Worm (Caenorhabditis elegans): ENCODE data around the gene T16G12.3.
"Not testable (repeated sequence)": the region's sequence is repeated elsewhere in the genome, so short reads cannot be mapped to it uniquely, and the experiment has no call there.

The T16G12.3 gene

ce11 chrIII:10049682-10050081, 739 bp upstream of the T16G12.3 start, which contains the start of gene T16G12.1:
TSS of gene T16G12.1 (minus strand) at chrIII:10049857.
- TF ChIP-seq sptf-1 (tag; optimal IDR thresholded peaks at IDR 0.05) = no peak

DNA sequence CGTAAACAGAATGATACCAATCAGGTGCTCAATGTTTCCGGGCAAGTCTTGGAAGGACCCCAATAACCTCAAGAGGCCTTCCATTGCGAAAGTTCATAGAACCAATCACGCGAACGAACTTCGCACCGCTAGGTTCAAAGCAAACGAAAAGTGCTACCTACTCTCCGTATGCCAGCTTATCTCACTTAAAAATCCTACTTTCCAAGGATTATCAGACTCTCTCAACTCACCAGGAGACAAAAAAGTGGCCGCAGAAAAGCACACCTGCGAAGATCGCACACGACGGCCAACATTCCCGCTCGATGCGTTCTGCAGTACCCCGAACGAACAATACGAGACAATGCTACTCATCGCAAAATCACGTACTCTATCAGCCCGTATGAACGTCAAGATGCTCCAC, 2.9 kb downstream of the T16G12.3 start, which contains the start of gene T16G12.12:
Gene T16G12.12 (plus strand): TSS at position 301 of the 400 bp plus-strand sequence.
- TF ChIP-seq tbx-8 (GFP tag; optimal IDR thresholded peaks at IDR 0.05); mls-2 (tag; optimal IDR thresholded peaks at IDR 0.05); ces-1 (GFP tag; optimal IDR thresholded peaks at IDR 0.05): not testable (repeated sequence)

DNA sequence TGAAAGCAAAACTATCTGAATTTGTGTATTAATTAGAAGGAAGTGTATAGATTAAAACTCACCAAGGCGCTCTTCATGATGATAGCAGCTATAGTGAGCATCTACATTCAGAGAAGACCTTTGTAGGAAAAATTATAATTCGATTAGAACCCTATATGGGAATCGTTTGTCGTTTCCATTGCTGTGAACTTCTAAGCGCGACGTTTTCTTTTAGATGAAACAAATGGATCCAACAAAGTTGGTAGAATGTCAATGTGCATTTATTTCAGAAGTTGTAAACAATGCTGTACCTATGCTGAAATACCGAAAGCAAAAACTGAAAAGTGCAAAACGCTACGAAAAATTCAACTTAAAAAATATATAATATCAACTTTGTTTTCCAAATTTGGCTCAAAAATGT, 5.6 kb downstream of the T16G12.3 start, which contains the start of gene T16G12.10:
Gene T16G12.10 (minus strand): TSS at position 101 of the 400 bp plus-strand sequence.
- no peak for TF ChIP-seq unc-62 (GFP tag; optimal IDR thresholded peaks at IDR 0.05)

- TF ChIP-seq snpc-4 (tag; optimal IDR thresholded peaks at IDR 0.05) = no peak
- TF ChIP-seq nhr-237 (tag; optimal IDR thresholded peaks at IDR 0.05) = no peak
- TF ChIP-seq nhr-12 (tag; optimal IDR thresholded peaks at IDR 0.05) = no peak
- no peak for TF ChIP-seq flh-1 (GFP tag; optimal IDR thresholded peaks at IDR 0.05)
- no peak for TF ChIP-seq ces-1 (GFP tag; optimal IDR thresholded peaks at IDR 0.05)
- no peak for TF ChIP-seq elt-1 (tag; optimal IDR thresholded peaks at IDR 0.05; ENCODE audit: borderline replicate concordance, insufficient read depth)
- no peak for TF ChIP-seq unc-62 (GFP tag; optimal IDR thresholded peaks at IDR 0.05)
- TF ChIP-seq cnd-1 (tag; optimal IDR thresholded peaks at IDR 0.05) = no peak
- no peak for TF ChIP-seq unc-120 (tag; optimal IDR thresholded peaks at IDR 0.05; ENCODE audit: poor library complexity, severe bottlenecking)
- TF ChIP-seq ztf-11 (tag; optimal IDR thresholded peaks at IDR 0.05) = no peak
- TF ChIP-seq hlh-1 (tag; optimal IDR thresholded peaks at IDR 0.05) = no peak
Observed at ce11 chrIII:10057518-10057917, 7.1 kb downstream of the T16G12.3 start, which contains the start of gene T16G12.4. TSS of gene T16G12.4 (plus strand) at chrIII:10057818.

DNA sequence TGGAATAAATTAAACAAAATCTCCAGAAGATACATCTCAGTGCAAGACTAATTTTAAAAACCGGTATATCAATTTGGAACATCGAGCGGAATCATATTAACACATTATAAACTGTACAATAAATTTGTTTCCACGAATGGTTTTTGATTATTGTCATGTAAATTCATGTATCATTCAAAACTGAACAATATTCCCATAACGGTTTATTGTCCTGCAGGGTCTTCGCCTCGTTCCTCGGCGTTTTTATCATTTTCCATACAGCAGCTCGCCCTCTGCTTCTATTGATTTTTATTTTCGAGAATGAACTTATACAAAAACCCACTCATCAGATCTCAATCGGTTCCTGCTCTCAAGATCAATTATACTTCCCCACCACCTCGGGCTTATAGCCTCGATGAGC, 8.6 kb downstream of the T16G12.3 start, which contains the start of gene T16G12.8:
Gene T16G12.8 (plus strand): TSS at position 301 of the 400 bp plus-strand sequence.
- TF ChIP-seq hlh-1 (tag; optimal IDR thresholded peaks at IDR 0.05) (no peak), ztf-11 (tag; optimal IDR thresholded peaks at IDR 0.05) (no peak), lin-32 (GFP tag; optimal IDR thresholded peaks at IDR 0.05) (no peak), ham-2 (GFP tag; optimal IDR thresholded peaks at IDR 0.05) (no peak), unc-62 (GFP tag; optimal IDR thresholded peaks at IDR 0.05) (no peak), mab-5 (tag; optimal IDR thresholded peaks at IDR 0.05) (no peak), unc-39 (tag; optimal IDR thresholded peaks at IDR 0.05) (no peak), nhr-237 (tag; optimal IDR thresholded peaks at IDR 0.05) (no peak)

DNA sequence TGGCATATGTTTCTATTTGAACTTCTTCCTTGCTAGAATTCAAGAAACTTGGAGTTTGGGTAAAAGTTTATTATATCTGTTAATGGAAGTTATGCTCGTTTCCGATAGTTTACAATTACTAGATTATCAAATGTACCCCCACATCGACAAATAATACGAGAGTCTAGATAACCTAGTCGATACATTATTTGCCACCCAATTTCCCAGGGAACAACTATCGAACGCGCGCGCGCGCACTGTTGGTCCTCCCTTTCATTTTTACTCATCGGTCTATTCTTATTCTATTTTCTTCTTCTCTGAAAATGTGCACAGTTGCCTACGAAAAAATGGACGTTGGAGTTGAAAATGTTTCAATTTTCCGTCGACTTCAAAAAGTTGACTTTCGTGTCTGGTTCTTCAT, 10.2 kb downstream of the T16G12.3 start, which contains the start of gene T16G12.13:
Gene T16G12.13 (plus strand): TSS at position 293 of the 400 bp plus-strand sequence.
- TF ChIP-seq nhr-12 (tag; optimal IDR thresholded peaks at IDR 0.05) (no peak), ceh-39 (tag; optimal IDR thresholded peaks at IDR 0.05) (no peak), nhr-2 (tag; optimal IDR thresholded peaks at IDR 0.05) (no peak), unc-39 (tag; optimal IDR thresholded peaks at IDR 0.05) (no peak), ceh-83 (GFP tag; optimal IDR thresholded peaks at IDR 0.05) (no peak), nhr-76 (tag; optimal IDR thresholded peaks at IDR 0.05) (no peak), unc-62 (GFP tag; optimal IDR thresholded peaks at IDR 0.05) (no peak), blmp-1 (tag; optimal IDR thresholded peaks at IDR 0.05) (no peak), nhr-28 (tag; optimal IDR thresholded peaks at IDR 0.05) (no peak), elt-1 (tag; optimal IDR thresholded peaks at IDR 0.05; ENCODE audit: borderline replicate concordance, insufficient read depth) (no peak), ces-1 (GFP tag; optimal IDR thresholded peaks at IDR 0.05) (no peak)

ce11 chrIII:10064140-10064539, 13.7 kb downstream of the T16G12.3 start, which contains the start of gene ekl-6:
TSS of gene ekl-6 (plus strand) at chrIII:10064404.
- TF ChIP-seq sptf-1 (tag; optimal IDR thresholded peaks at IDR 0.05) (peak; percentile 5), mls-2 (tag; optimal IDR thresholded peaks at IDR 0.05) (no peak), cnd-1 (tag; optimal IDR thresholded peaks at IDR 0.05) (peak; percentile 4), ztf-11 (tag; optimal IDR thresholded peaks at IDR 0.05) (no peak)

DNA sequence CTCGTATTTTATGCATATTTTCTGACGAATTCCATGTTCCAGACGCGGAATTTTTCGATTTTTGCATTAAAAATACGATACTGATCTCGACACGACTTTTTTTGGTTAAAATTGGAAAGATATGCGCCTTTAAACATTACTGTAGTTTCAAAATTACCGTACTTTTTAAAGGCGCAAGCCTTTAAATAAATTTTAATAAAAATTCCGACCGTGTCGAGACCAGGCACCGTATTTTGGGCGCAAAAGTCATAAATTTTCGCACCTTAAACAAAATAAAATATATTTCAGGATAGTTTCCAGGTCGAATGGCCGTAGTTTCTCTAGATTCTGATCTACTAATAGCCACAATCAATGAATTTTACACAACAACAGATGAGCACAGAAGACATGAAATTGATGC, 18.9 kb downstream of the T16G12.3 start, which contains the start of gene T16G12.6:
Gene T16G12.6 (plus strand): TSS at position 301 of the 400 bp plus-strand sequence.
- TF ChIP-seq mab-5 (tag; optimal IDR thresholded peaks at IDR 0.05) = no peak
- no peak for TF ChIP-seq sem-2 (GFP tag; optimal IDR thresholded peaks at IDR 0.05)
- no peak for TF ChIP-seq nhr-28 (tag; optimal IDR thresholded peaks at IDR 0.05)
- no peak for TF ChIP-seq zip-8 (tag; optimal IDR thresholded peaks at IDR 0.05)
- no peak for TF ChIP-seq elt-1 (tag; optimal IDR thresholded peaks at IDR 0.05; ENCODE audit: borderline replicate concordance, insufficient read depth)
- no peak for TF ChIP-seq ces-1 (GFP tag; optimal IDR thresholded peaks at IDR 0.05)
- no peak for TF ChIP-seq lin-13 (tag; optimal IDR thresholded peaks at IDR 0.05)
- TF ChIP-seq elt-3 (tag; optimal IDR thresholded peaks at IDR 0.05) = no peak
- no peak for TF ChIP-seq unc-62 (GFP tag; optimal IDR thresholded peaks at IDR 0.05)
- TF ChIP-seq drap-1 (GFP tag; optimal IDR thresholded peaks at IDR 0.05) = no peak
- TF ChIP-seq pha-4 (tag; optimal IDR thresholded peaks at IDR 0.05) = no peak
- no peak for TF ChIP-seq blmp-1 (tag; optimal IDR thresholded peaks at IDR 0.05)
- TF ChIP-seq unc-120 (tag; optimal IDR thresholded peaks at IDR 0.05; ENCODE audit: poor library complexity, severe bottlenecking) = no peak
- no peak for TF ChIP-seq hlh-1 (tag; optimal IDR thresholded peaks at IDR 0.05)
- TF ChIP-seq tbx-8 (GFP tag; optimal IDR thresholded peaks at IDR 0.05) = no peak
- no peak for TF ChIP-seq sptf-1 (tag; optimal IDR thresholded peaks at IDR 0.05)
